Worm (Caenorhabditis elegans): ENCODE measurements around the gene slc-25A32.

- TF ChIP-seq lin-35 (GFP tag; optimal IDR thresholded peaks at IDR 0.05) (no peak), B0035.1 (tag; optimal IDR thresholded peaks at IDR 0.05) (no peak), snpc-3.4 (tag; optimal IDR thresholded peaks at IDR 0.05) (no peak), nfya-1 (tag; optimal IDR thresholded peaks at IDR 0.05; ENCODE audit: borderline replicate concordance, insufficient read depth) (no peak)
Measured at ce11 chrII:8249710-8250109, 26.4 kb upstream of the slc-25A32 start.

Data from whole organism, young adult.